Worm (Caenorhabditis elegans) whole organism, L4 larva: ENCODE data around the gene C40A11.3.

Experiments used
- daf-16 ChIP-seq, 3 experiments: sonication (generic microtip); optimal IDR thresholded peaks; 2 replicates each; lab custom pipeline; 2016 to 2017; ENCODE audit warnings: missing genetic modification characterization in 3 of 3, missing genetic modification reagents in 3 of 3, mild to moderate bottlenecking in 2 of 3, missing compliant biosample characterization in 2 of 3, missing biosample characterization in 1 of 3, moderate library complexity in 1 of 3
- dpl-1 ChIP-seq: fragments of 150-350 bp; optimal IDR thresholded peaks from 2 replicates; lab custom pipeline; 2014; ENCODE audit warnings: missing biosample characterization, missing genetic modification reagents, missing genetic modification characterization
- egl-43 ChIP-seq: fragments of 200-800 bp; sonication (Bioruptor generic); IDR thresholded peaks from 2 replicates; pipeline ENCODE4 v1.3.6; 2022; ENCODE audit warnings: missing genetic modification reagents, missing genetic modification characterization, missing compliant biosample characterization
- lsy-2 ChIP-seq, 2 experiments: fragments of 150-350 bp in 1 of 2; sonication (generic microtip) in 1 of 2; optimal IDR thresholded peaks; 2 replicates each; lab custom pipeline; 2014 to 2017; ENCODE audit warnings: missing biosample characterization in 2 of 2, missing genetic modification characterization in 2 of 2
- nhr-102 ChIP-seq: sonication (generic microtip); optimal IDR thresholded peaks from 2 replicates; lab custom pipeline; 2016; ENCODE audit warnings: mild to moderate bottlenecking, missing genetic modification characterization, moderate library complexity, missing compliant biosample characterization
- ztf-11 ChIP-seq: fragments of 150-350 bp; optimal IDR thresholded peaks from 2 replicates; lab custom pipeline; 2014; ENCODE audit warnings: missing biosample characterization, missing genetic modification characterization

- TF ChIP-seq dpl-1 (GFP tag; lab: Kevin White, UChicago) (no peak), daf-16 (GFP tag; optimal IDR thresholded peaks at IDR 0.05; lab: Kevin White, UChicago) (no peak), daf-16 (tag; optimal IDR thresholded peaks at IDR 0.05; lab: Kevin White, UChicago) (no peak), nhr-102 (tag; lab: Kevin White, UChicago) (no peak), ztf-11 (no peak), lsy-2 (tag; optimal IDR thresholded peaks at IDR 0.05; lab: Kevin White, UChicago) (no peak), egl-43 (GFP tag; lab: Robert Waterston, UW) (no peak)
Observed at ce11 chrII:2109943-2110342, 31.0 kb upstream of the C40A11.3 start, which contains the start of gene R52.5.
